Worm (Caenorhabditis elegans) whole organism, L3 larva: ENCODE results near the gene srv-7.

Experiments
- R02D3.7 ChIP-seq: fragments of 150-350 bp; optimal IDR thresholded peaks from 2 replicates; lab custom pipeline; 2014; ENCODE audit warnings: missing biosample characterization, missing genetic modification characterization
- ZK546.5 ChIP-seq: sonication (generic microtip); optimal IDR thresholded peaks from 2 replicates; lab custom pipeline; 2017; ENCODE audit warnings: missing biosample characterization, missing genetic modification characterization
- aly-2 ChIP-seq: fragments of 150-350 bp; optimal IDR thresholded peaks from 2 replicates; lab custom pipeline; 2014; ENCODE audit warnings: missing biosample characterization, missing genetic modification characterization
- ceh-16 ChIP-seq: sonication (generic microtip); optimal IDR thresholded peaks from 2 replicates; lab custom pipeline; 2017; ENCODE audit warnings: missing biosample characterization, missing genetic modification characterization
- ceh-28 ChIP-seq: fragments of 150-350 bp; optimal IDR thresholded peaks from 2 replicates; lab custom pipeline; 2014; ENCODE audit warnings: missing biosample characterization, missing genetic modification reagents, missing genetic modification characterization
- ceh-82 ChIP-seq: fragments of 150-350 bp; optimal IDR thresholded peaks from 2 replicates; lab custom pipeline; 2014; ENCODE audit warnings: missing biosample characterization, missing genetic modification characterization
- ceh-9 ChIP-seq: sonication (generic microtip); optimal IDR thresholded peaks from 2 replicates; lab custom pipeline; 2018; ENCODE audit warnings: missing biosample characterization, missing genetic modification characterization
- daf-12 ChIP-seq: fragments of 150-350 bp; optimal IDR thresholded peaks from 2 replicates; lab custom pipeline; 2014; ENCODE audit warnings: missing biosample characterization, missing genetic modification reagents, missing genetic modification characterization
- egl-27 ChIP-seq: sonication (generic microtip); optimal IDR thresholded peaks from 4 replicates; lab custom pipeline; 2017; ENCODE audit warnings: missing biosample characterization, missing genetic modification reagents, missing genetic modification characterization
- egl-5 ChIP-seq: fragments of 150-350 bp; optimal IDR thresholded peaks from 2 replicates; lab custom pipeline; 2017; ENCODE audit warnings: missing biosample characterization, missing genetic modification reagents, missing genetic modification characterization, inconsistent platforms
- elt-1 ChIP-seq: fragments of 150-350 bp; optimal IDR thresholded peaks from 2 replicates; lab custom pipeline; 2014; ENCODE audit warnings: missing biosample characterization, missing genetic modification characterization
- elt-2 ChIP-seq: sonication (generic microtip); optimal IDR thresholded peaks from 2 replicates; lab custom pipeline; 2016; ENCODE audit warnings: missing genetic modification reagents, mild to moderate bottlenecking, missing genetic modification characterization, missing compliant biosample characterization
- elt-3 ChIP-seq, 3 experiments: fragments of 150-350 bp in 1 of 3; sonication (generic microtip) in 2 of 3; optimal IDR thresholded peaks; 2 replicates in 2 of 3; 4 replicates in 1 of 3; lab custom pipeline; 2014 to 2017; ENCODE audit warnings: missing biosample characterization in 3 of 3, missing genetic modification characterization in 3 of 3
- eor-1 ChIP-seq, 2 experiments: fragments of 150-350 bp; optimal IDR thresholded peaks; 2 replicates each; lab custom pipeline; 2014 to 2018; ENCODE audit warnings: missing biosample characterization in 2 of 2, missing genetic modification characterization in 2 of 2
- fkh-10 ChIP-seq: sonication (generic microtip); optimal IDR thresholded peaks from 2 replicates; lab custom pipeline; 2017; ENCODE audit warnings: missing biosample characterization, missing genetic modification reagents, missing genetic modification characterization
- fkh-2 ChIP-seq: fragments of 150-350 bp; optimal IDR thresholded peaks from 2 replicates; lab custom pipeline; 2014; ENCODE audit warnings: missing biosample characterization, missing genetic modification reagents, missing genetic modification characterization
- fos-1 ChIP-seq: fragments of 150-350 bp; optimal IDR thresholded peaks from 2 replicates; lab custom pipeline; 2014; ENCODE audit warnings: missing biosample characterization, missing genetic modification characterization
- hmg-11 ChIP-seq: sonication (generic microtip); optimal IDR thresholded peaks from 2 replicates; lab custom pipeline; 2016; ENCODE audit warnings: missing genetic modification characterization, missing compliant biosample characterization
- jun-1 ChIP-seq: fragments of 150-350 bp; optimal IDR thresholded peaks from 2 replicates; lab custom pipeline; 2014; ENCODE audit warnings: missing biosample characterization, missing genetic modification reagents, missing genetic modification characterization
- lin-15B ChIP-seq: fragments of 150-350 bp; optimal IDR thresholded peaks from 2 replicates; lab custom pipeline; 2014; ENCODE audit warnings: missing biosample characterization, missing genetic modification characterization
- lin-39 ChIP-seq: fragments of 150-350 bp; optimal IDR thresholded peaks from 2 replicates; lab custom pipeline; 2018; ENCODE audit warnings: missing biosample characterization, missing genetic modification reagents, missing genetic modification characterization
- mdl-1 ChIP-seq: fragments of 150-350 bp; optimal IDR thresholded peaks from 2 replicates; lab custom pipeline; 2014; ENCODE audit warnings: missing biosample characterization, missing genetic modification characterization
- mml-1 ChIP-seq: fragments of 150-350 bp; sonication (generic microtip); optimal IDR thresholded peaks from 3 replicates; lab custom pipeline; 2014; ENCODE audit warnings: missing biosample characterization, missing genetic modification characterization
- nfya-1 ChIP-seq: sonication (generic microtip); optimal IDR thresholded peaks from 2 replicates; lab custom pipeline; 2017; ENCODE audit warnings: missing genetic modification characterization, mild to moderate bottlenecking, missing compliant biosample characterization, antibody characterized with exemption, moderate library complexity; ENCODE audit not compliant: insufficient read depth
- nhr-11 ChIP-seq: fragments of 150-350 bp; optimal IDR thresholded peaks from 2 replicates; lab custom pipeline; 2014; ENCODE audit warnings: missing biosample characterization, missing genetic modification characterization
- nhr-23 ChIP-seq: fragments of 150-350 bp; optimal IDR thresholded peaks from 2 replicates; lab custom pipeline; 2014; ENCODE audit warnings: missing biosample characterization, missing genetic modification reagents, missing genetic modification characterization
- nhr-237 ChIP-seq: fragments of 150-350 bp; optimal IDR thresholded peaks from 2 replicates; lab custom pipeline; 2014; ENCODE audit warnings: missing biosample characterization, missing genetic modification characterization
- nhr-25 ChIP-seq: sonication (generic microtip); optimal IDR thresholded peaks from 2 replicates; lab custom pipeline; 2017; ENCODE audit warnings: missing biosample characterization, missing genetic modification characterization
- nhr-43 ChIP-seq: sonication (generic microtip); optimal IDR thresholded peaks from 2 replicates; lab custom pipeline; 2016; ENCODE audit warnings: mild to moderate bottlenecking, missing genetic modification characterization, missing compliant biosample characterization; ENCODE audit not compliant: poor library complexity, severe bottlenecking
- nhr-76 ChIP-seq: fragments of 150-350 bp; sonication (generic microtip); optimal IDR thresholded peaks from 5 replicates; lab custom pipeline; 2014; ENCODE audit warnings: missing biosample characterization, missing genetic modification characterization
- pha-4 ChIP-seq: fragments of 150-350 bp; optimal IDR thresholded peaks from 2 replicates; lab custom pipeline; 2014; ENCODE audit warnings: missing biosample characterization, missing genetic modification reagents, missing genetic modification characterization
- pqm-1 ChIP-seq: fragments of 150-350 bp; optimal IDR thresholded peaks from 2 replicates; lab custom pipeline; 2017; ENCODE audit warnings: missing biosample characterization, missing genetic modification characterization, inconsistent platforms
- skn-1 ChIP-seq: fragments of 150-350 bp; optimal IDR thresholded peaks from 2 replicates; lab custom pipeline; 2014; ENCODE audit warnings: missing biosample characterization, missing genetic modification characterization
- snpc-4 ChIP-seq: fragments of 150-350 bp; optimal IDR thresholded peaks from 2 replicates; lab custom pipeline; 2014; ENCODE audit warnings: missing biosample characterization, missing genetic modification characterization
- tbx-2 ChIP-seq: sonication (generic microtip); optimal IDR thresholded peaks from 2 replicates; lab custom pipeline; 2016; ENCODE audit warnings: mild to moderate bottlenecking, missing genetic modification characterization, missing compliant biosample characterization
- unc-39 ChIP-seq: sonication (generic microtip); optimal IDR thresholded peaks from 4 replicates; lab custom pipeline; 2017; ENCODE audit warnings: missing biosample characterization, missing genetic modification characterization
- unc-62 ChIP-seq: fragments of 150-350 bp; sonication (generic microtip); optimal IDR thresholded peaks from 4 replicates; lab custom pipeline; 2014; ENCODE audit warnings: missing biosample characterization, missing genetic modification reagents, missing genetic modification characterization
- zag-1 ChIP-seq: fragments of 150-350 bp; optimal IDR thresholded peaks from 2 replicates; lab custom pipeline; 2014; ENCODE audit warnings: missing biosample characterization, missing genetic modification characterization
- ztf-11 ChIP-seq: fragments of 150-350 bp; optimal IDR thresholded peaks from 2 replicates; lab custom pipeline; 2014; ENCODE audit warnings: missing biosample characterization, missing genetic modification characterization
- ztf-4 ChIP-seq: fragments of 150-350 bp; optimal IDR thresholded peaks from 2 replicates; lab custom pipeline; 2014; ENCODE audit warnings: missing biosample characterization, missing genetic modification characterization

The srv-7 gene

ce11 chrX:5647884-5648283 lies at the start of gene srv-7:
TSS of gene srv-7 (minus strand) at chrX:5647984.
- no peak for TF ChIP-seq aly-2
- TF ChIP-seq ztf-4 (tag; lab: Kevin White, UChicago): no peak
- TF ChIP-seq egl-5 (tag; lab: Kevin White, UChicago): no peak

- no peak for TF ChIP-seq fkh-10 (GFP tag; lab: Kevin White, UChicago)
- TF ChIP-seq ceh-28: no peak
- no peak for TF ChIP-seq elt-3 (tag; optimal IDR thresholded peaks at IDR 0.05; lab: Kevin White, UChicago)
- no peak for TF ChIP-seq eor-1 (tag; optimal IDR thresholded peaks at IDR 0.05; lab: Kevin White, UChicago)
- TF ChIP-seq ceh-82 (tag; lab: Kevin White, UChicago): no peak
- no peak for TF ChIP-seq skn-1 (tag; lab: Kevin White, UChicago)
- no peak for TF ChIP-seq lin-39 (tag; lab: Kevin White, UChicago)
- TF ChIP-seq ceh-9 (tag; lab: Kevin White, UChicago): no peak
- TF ChIP-seq ZK546.5 (tag; lab: Kevin White, UChicago): no peak
- TF ChIP-seq jun-1 (tag; lab: Kevin White, UChicago): no peak
- TF ChIP-seq, all 47 proteins: peak for 0
Measured at ce11 chrX:5697208-5697607, 49.4 kb upstream of the srv-7 start, which contains the start of gene W01C8.5. TSS of gene W01C8.5 (minus strand) at chrX:5697308.

- TF ChIP-seq lin-15B (tag; lab: Kevin White, UChicago) (no peak), nhr-25 (tag; lab: Kevin White, UChicago) (peak; percentile 45), pha-4 (tag; lab: Kevin White, UChicago) (peak; percentile 49), fos-1 (tag; lab: Kevin White, UChicago) (no peak), lin-39 (tag; lab: Kevin White, UChicago) (peak; percentile 28), nhr-23 (peak; percentile 67), unc-62 (GFP tag; lab: Kevin White, UChicago) (peak; percentile 23), nhr-43 (tag; lab: Kevin White, UChicago) (peak; percentile 48), ceh-28 (peak; percentile 35), nhr-76 (tag; lab: Kevin White, UChicago) (no peak), nfya-1 (tag; lab: Kevin White, UChicago) (peak; percentile 13), pqm-1 (tag; lab: Kevin White, UChicago) (peak; percentile 60), fkh-2 (tag; lab: Kevin White, UChicago) (no peak), egl-27 (tag; lab: Kevin White, UChicago) (peak; percentile 18), mdl-1 (tag; lab: Kevin White, UChicago) (peak; percentile 66), elt-2 (peak; percentile 89), jun-1 (tag; lab: Kevin White, UChicago) (peak; percentile 80)
Measured at ce11 chrX:5696197-5696596, 48.4 kb upstream of the srv-7 start.

- TF ChIP-seq hmg-11 (tag; lab: Kevin White, UChicago): no peak
- no peak for TF ChIP-seq nhr-237 (tag; lab: Kevin White, UChicago)
- peak; percentile 5 for TF ChIP-seq nhr-23
- no peak for TF ChIP-seq lin-39 (tag; lab: Kevin White, UChicago)
- no peak for TF ChIP-seq zag-1 (tag; lab: Kevin White, UChicago)
- TF ChIP-seq mml-1 (tag; lab: Kevin White, UChicago): no peak
- TF ChIP-seq elt-2: peak; percentile 44
- peak; percentile 23 for TF ChIP-seq pqm-1 (tag; lab: Kevin White, UChicago)
Measured at ce11 chrX:5695416-5695815, 47.6 kb upstream of the srv-7 start.

ce11 chrX:5692099-5692498 lies 44.3 kb upstream of the srv-7 start, which contains the start of gene W01C8.1:
TSS of gene W01C8.1 (plus strand) at chrX:5692399.
- TF ChIP-seq nhr-11 (tag; lab: Kevin White, UChicago) (no peak), lin-39 (tag; lab: Kevin White, UChicago) (no peak), nhr-23 (no peak), fkh-2 (tag; lab: Kevin White, UChicago) (no peak), elt-1 (tag; lab: Kevin White, UChicago) (no peak), R02D3.7 (no peak), ceh-16 (no peak), ztf-11 (tag; lab: Kevin White, UChicago) (no peak), pqm-1 (tag; lab: Kevin White, UChicago) (no peak), daf-12 (tag; lab: Kevin White, UChicago) (no peak), egl-5 (tag; lab: Kevin White, UChicago) (no peak), snpc-4 (no peak), ceh-9 (tag; lab: Kevin White, UChicago) (no peak), hmg-11 (tag; lab: Kevin White, UChicago) (no peak), unc-39 (tag; lab: Kevin White, UChicago) (no peak), elt-2 (no peak), tbx-2 (tag; lab: Kevin White, UChicago) (no peak)
